Worm (Caenorhabditis elegans) whole organism, L4 larva: ENCODE data around the gene R10F2.5.

ENCODE experiments used
- D1046.2 ChIP-seq: fragments of 200-800 bp; sonication (Bioruptor generic); IDR thresholded peaks from 2 replicates; pipeline ENCODE4 v1.3.6; 2022; ENCODE audit warnings: missing genetic modification characterization, missing compliant biosample characterization
- F26F4.8 ChIP-seq: fragments of 200-800 bp; sonication (Bioruptor generic); conservative IDR thresholded peaks from 2 replicates; pipeline ENCODE4 v1.3.6; 2022; ENCODE audit warnings: missing genetic modification characterization, missing compliant biosample characterization
- F37D6.2 ChIP-seq: sonication (generic microtip); optimal IDR thresholded peaks from 2 replicates; lab custom pipeline; 2016; ENCODE audit warnings: mild to moderate bottlenecking, missing genetic modification characterization, missing compliant biosample characterization
- F49E8.2 ChIP-seq: sonication (generic microtip); optimal IDR thresholded peaks from 2 replicates; lab custom pipeline; 2016; ENCODE audit warnings: missing compliant biosample characterization, mild to moderate bottlenecking, missing genetic modification characterization, borderline replicate concordance
- R02D3.7 ChIP-seq: fragments of 150-350 bp; sonication (generic microtip); optimal IDR thresholded peaks from 3 replicates; lab custom pipeline; 2014; ENCODE audit warnings: missing biosample characterization, missing genetic modification characterization
- T20F7.1 ChIP-seq: fragments of 200-800 bp; sonication (Bioruptor generic); optimal IDR thresholded peaks from 2 replicates; lab custom pipeline; 2018; ENCODE audit warnings: mild to moderate bottlenecking, missing genetic modification characterization, missing compliant biosample characterization
- T26A8.4 ChIP-seq: fragments of 200-800 bp; sonication (Bioruptor generic); IDR thresholded peaks from 2 replicates; pipeline ENCODE4 v1.3.6; 2022; ENCODE audit warnings: missing genetic modification characterization, missing compliant biosample characterization
- ZK546.5 ChIP-seq, 2 experiments: sonication (generic microtip); optimal IDR thresholded peaks; 2 replicates each; lab custom pipeline; 2017; ENCODE audit warnings: missing biosample characterization in 2 of 2, missing genetic modification characterization in 2 of 2
- ceh-20 ChIP-seq: fragments of 200-800 bp; sonication (Bioruptor generic); IDR thresholded peaks from 2 replicates; pipeline ENCODE4 v1.3.6; 2022; ENCODE audit warnings: missing genetic modification reagents, missing genetic modification characterization, missing compliant biosample characterization
- ceh-32 ChIP-seq: sonication (generic microtip); optimal IDR thresholded peaks from 2 replicates; lab custom pipeline; 2016; ENCODE audit warnings: mild to moderate bottlenecking, missing genetic modification characterization, missing compliant biosample characterization; ENCODE audit not compliant: poor library complexity
- ctbp-1 ChIP-seq: fragments of 200-800 bp; sonication (Bioruptor generic); IDR thresholded peaks from 2 replicates; pipeline ENCODE4 v1.3.6; 2022; ENCODE audit warnings: missing genetic modification reagents, missing genetic modification characterization, missing compliant biosample characterization
- daf-12 ChIP-seq: fragments of 150-350 bp; optimal IDR thresholded peaks from 2 replicates; lab custom pipeline; 2014; ENCODE audit warnings: missing biosample characterization, missing genetic modification reagents, missing genetic modification characterization
- daf-8 ChIP-seq: fragments of 200-800 bp; sonication (Bioruptor generic); IDR thresholded peaks from 2 replicates; pipeline ENCODE4 v1.3.6; 2022; ENCODE audit warnings: missing genetic modification characterization, missing compliant biosample characterization
- dmd-6 ChIP-seq: fragments of 200-800 bp; sonication (Bioruptor generic); IDR thresholded peaks from 2 replicates; pipeline ENCODE4 v1.3.6; 2022; ENCODE audit warnings: missing genetic modification reagents, missing genetic modification characterization, missing compliant biosample characterization
- dmd-8 ChIP-seq: fragments of 200-800 bp; sonication (Bioruptor generic); IDR thresholded peaks from 2 replicates; pipeline ENCODE4 v1.3.6; 2022; ENCODE audit warnings: missing genetic modification characterization, missing compliant biosample characterization
- dve-1 ChIP-seq: sonication (generic microtip); optimal IDR thresholded peaks from 2 replicates; lab custom pipeline; 2017; ENCODE audit warnings: antibody characterized with exemption, mild to moderate bottlenecking, missing genetic modification characterization, missing compliant biosample characterization; ENCODE audit not compliant: insufficient read depth
- egl-27 ChIP-seq: sonication (generic microtip); optimal IDR thresholded peaks from 3 replicates; lab custom pipeline; 2017; ENCODE audit warnings: missing biosample characterization, missing genetic modification reagents, missing genetic modification characterization
- egl-43 ChIP-seq: fragments of 200-800 bp; sonication (Bioruptor generic); IDR thresholded peaks from 2 replicates; pipeline ENCODE4 v1.3.6; 2022; ENCODE audit warnings: missing genetic modification reagents, missing genetic modification characterization, missing compliant biosample characterization
- gei-8 ChIP-seq: fragments of 200-800 bp; sonication (Bioruptor generic); optimal IDR thresholded peaks from 2 replicates; lab custom pipeline; 2018; ENCODE audit warnings: mild to moderate bottlenecking, missing genetic modification characterization, missing compliant biosample characterization
- hif-1 ChIP-seq, 2 experiments: sonication (generic microtip); optimal IDR thresholded peaks; 2 replicates each; lab custom pipeline; 2016 to 2017; ENCODE audit warnings: missing compliant biosample characterization in 2 of 2, missing genetic modification characterization in 2 of 2, missing genetic modification reagents in 2 of 2, missing genotype in 2 of 2, mild to moderate bottlenecking in 1 of 2
- hmg-1.1 ChIP-seq: fragments of 200-800 bp; sonication (Bioruptor generic); IDR thresholded peaks from 2 replicates; pipeline ENCODE4 v1.3.6; 2022; ENCODE audit warnings: missing genetic modification reagents, missing genetic modification characterization, missing compliant biosample characterization
- jun-1 ChIP-seq: fragments of 150-350 bp; optimal IDR thresholded peaks from 2 replicates; lab custom pipeline; 2014; ENCODE audit warnings: missing biosample characterization, missing genetic modification reagents, missing genetic modification characterization
- lin-13 ChIP-seq: fragments of 150-350 bp; optimal IDR thresholded peaks from 2 replicates; lab custom pipeline; 2014; ENCODE audit warnings: missing biosample characterization, missing genetic modification reagents, missing genetic modification characterization
- lin-15B ChIP-seq: fragments of 150-350 bp; sonication (generic microtip); optimal IDR thresholded peaks from 3 replicates; lab custom pipeline; 2014; ENCODE audit warnings: missing biosample characterization, missing genetic modification characterization
- lin-29 ChIP-seq: fragments of 200-800 bp; sonication (Bioruptor generic); IDR thresholded peaks from 2 replicates; pipeline ENCODE4 v1.3.6; 2022; ENCODE audit warnings: missing genetic modification reagents, missing genetic modification characterization, missing compliant biosample characterization
- lin-38 ChIP-seq: fragments of 200-800 bp; sonication (Bioruptor generic); IDR thresholded peaks from 2 replicates; pipeline ENCODE4 v1.3.6; 2022; ENCODE audit warnings: missing genetic modification reagents, missing genetic modification characterization, missing compliant biosample characterization
- madf-5 ChIP-seq, 2 experiments: fragments of 200-800 bp; sonication (Bioruptor generic); IDR thresholded peaks; 2 replicates each; pipeline ENCODE4 v1.3.6; 2022; ENCODE audit warnings: missing compliant biosample characterization in 2 of 2, missing genetic modification characterization in 2 of 2
- madf-9 ChIP-seq: fragments of 200-800 bp; sonication (Bioruptor generic); conservative IDR thresholded peaks from 2 replicates; pipeline ENCODE4 v1.3.6; 2022; ENCODE audit warnings: missing genetic modification reagents, missing genetic modification characterization, missing compliant biosample characterization
- mdl-1 ChIP-seq, 2 experiments: fragments of 150-350 bp in 1 of 2; sonication (generic microtip) in 1 of 2; optimal IDR thresholded peaks; 2 replicates each; lab custom pipeline; 2014 to 2017; ENCODE audit warnings: missing biosample characterization in 2 of 2, missing genetic modification characterization in 2 of 2
- mdt-29 ChIP-seq: fragments of 200-800 bp; sonication (Bioruptor generic); IDR thresholded peaks from 2 replicates; pipeline ENCODE4 v1.3.6; 2022; ENCODE audit warnings: missing genetic modification reagents, missing genetic modification characterization, missing compliant biosample characterization
- mxl-3 ChIP-seq: fragments of 200-800 bp; sonication (Bioruptor generic); optimal IDR thresholded peaks from 2 replicates; lab custom pipeline; 2018; ENCODE audit warnings: mild to moderate bottlenecking, missing genetic modification characterization, missing compliant biosample characterization
- nhr-102 ChIP-seq: sonication (generic microtip); optimal IDR thresholded peaks from 2 replicates; lab custom pipeline; 2016; ENCODE audit warnings: mild to moderate bottlenecking, missing genetic modification characterization, moderate library complexity, missing compliant biosample characterization
- nhr-11 ChIP-seq: fragments of 150-350 bp; optimal IDR thresholded peaks from 2 replicates; lab custom pipeline; 2014; ENCODE audit warnings: missing biosample characterization, missing genetic modification characterization
- nhr-111 ChIP-seq: fragments of 200-800 bp; sonication (Bioruptor generic); optimal IDR thresholded peaks from 2 replicates; lab custom pipeline; 2018; ENCODE audit warnings: mild to moderate bottlenecking, missing genetic modification characterization, missing compliant biosample characterization
- nhr-237 ChIP-seq: sonication (generic microtip); optimal IDR thresholded peaks from 2 replicates; lab custom pipeline; 2017; ENCODE audit warnings: missing biosample characterization, missing genetic modification characterization
- nhr-25 ChIP-seq: sonication (generic microtip); optimal IDR thresholded peaks from 2 replicates; lab custom pipeline; 2017; ENCODE audit warnings: missing genetic modification characterization, mild to moderate bottlenecking, missing compliant biosample characterization, antibody characterized with exemption, moderate library complexity, borderline replicate concordance; ENCODE audit not compliant: insufficient read depth
- nhr-42 ChIP-seq: fragments of 200-800 bp; sonication (Bioruptor generic); IDR thresholded peaks from 2 replicates; pipeline ENCODE4 v1.3.6; 2022; ENCODE audit warnings: missing genetic modification characterization, missing compliant biosample characterization
- nhr-6 ChIP-seq: fragments of 150-350 bp; optimal IDR thresholded peaks from 2 replicates; lab custom pipeline; 2014; ENCODE audit warnings: missing biosample characterization, missing genetic modification characterization
- pha-4 ChIP-seq, 2 experiments: fragments of 150-350 bp in 1 of 2; fragments of 200-800 bp in 1 of 2; sonication (Bioruptor generic) in 1 of 2; IDR thresholded peaks in 1 of 2; optimal IDR thresholded peaks in 1 of 2; 2 replicates each; pipeline versions ENCODE4 v1.3.6 to Lab custom; 2014 to 2022; ENCODE audit warnings: missing genetic modification characterization in 2 of 2, missing genetic modification reagents in 2 of 2, missing biosample characterization in 1 of 2, missing compliant biosample characterization in 1 of 2
- saeg-2 ChIP-seq: fragments of 200-800 bp; sonication (Bioruptor generic); IDR thresholded peaks from 2 replicates; pipeline ENCODE4 v1.3.6; 2022; ENCODE audit warnings: missing genetic modification reagents, missing genetic modification characterization, missing compliant biosample characterization
- sdz-12 ChIP-seq: fragments of 200-800 bp; sonication (Bioruptor generic); optimal IDR thresholded peaks from 2 replicates; lab custom pipeline; 2018; ENCODE audit warnings: mild to moderate bottlenecking, missing genetic modification characterization, missing compliant biosample characterization
- set-16 ChIP-seq: fragments of 200-800 bp; sonication (Bioruptor generic); IDR thresholded peaks from 2 replicates; pipeline ENCODE4 v1.3.6; 2022; ENCODE audit warnings: missing genetic modification reagents, missing genetic modification characterization, missing compliant biosample characterization
- skn-1 ChIP-seq: fragments of 150-350 bp; optimal IDR thresholded peaks from 2 replicates; lab custom pipeline; 2014; ENCODE audit warnings: missing biosample characterization, missing genetic modification characterization
- snpc-4 ChIP-seq: fragments of 150-350 bp; optimal IDR thresholded peaks from 2 replicates; lab custom pipeline; 2014; ENCODE audit warnings: missing biosample characterization, missing genetic modification characterization
- zag-1 ChIP-seq: fragments of 150-350 bp; optimal IDR thresholded peaks from 2 replicates; lab custom pipeline; 2014; ENCODE audit warnings: missing biosample characterization, missing genetic modification characterization
- zfp-2 ChIP-seq: sonication (generic microtip); optimal IDR thresholded peaks from 2 replicates; lab custom pipeline; 2016; ENCODE audit warnings: mild to moderate bottlenecking, missing genetic modification characterization, missing compliant biosample characterization
- zip-2 ChIP-seq: fragments of 150-350 bp; optimal IDR thresholded peaks from 2 replicates; lab custom pipeline; 2014; ENCODE audit warnings: missing biosample characterization, missing genetic modification characterization
- ztf-7 ChIP-seq: fragments of 150-350 bp; optimal IDR thresholded peaks from 2 replicates; lab custom pipeline; 2014; ENCODE audit warnings: missing biosample characterization, missing genetic modification characterization

R10F2.5 gene

DNA sequence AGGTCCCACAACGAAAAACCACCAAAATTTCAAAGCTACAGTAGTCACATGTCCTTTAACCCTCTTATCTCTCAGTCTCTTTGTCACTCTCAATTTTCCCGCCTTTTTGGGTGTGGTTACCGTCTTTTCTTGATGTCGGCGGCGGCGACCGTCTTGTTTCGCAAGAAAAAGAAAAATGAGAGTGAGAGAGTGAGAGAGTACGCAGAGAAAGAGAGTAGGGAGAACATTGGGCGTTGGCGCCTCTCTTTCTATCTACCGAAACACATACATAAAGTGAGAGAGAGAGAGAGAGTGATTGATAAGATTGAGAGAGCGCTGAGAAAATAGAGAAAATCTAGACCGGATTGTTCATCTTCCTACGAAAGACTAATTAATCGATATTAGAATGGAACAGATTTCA, 48.6 kb downstream of the R10F2.5 start (continued):
- TF ChIP-seq nhr-11 (tag; lab: Kevin White, UChicago), result peak; percentile 41
- no peak for TF ChIP-seq daf-12 (tag; lab: Kevin White, UChicago)
- TF ChIP-seq nhr-102 (tag; lab: Kevin White, UChicago), result peak; percentile 50
- TF ChIP-seq lin-38 (GFP tag; lab: Robert Waterston, UW), result peak; percentile 52
- TF ChIP-seq F37D6.2, result no peak
- TF ChIP-seq ceh-20 (GFP tag; lab: Robert Waterston, UW), result peak; percentile 60; the same call in 1 of the 2 replicates
- TF ChIP-seq mdl-1 (tag; optimal IDR thresholded peaks at IDR 0.05; lab: Kevin White, UChicago), result peak; percentile 2 to 89
- peak; percentile 46; the same call in 1 of the 2 replicates for TF ChIP-seq T26A8.4 (GFP tag; lab: Robert Waterston, UW)
- peak; percentile 9 for TF ChIP-seq gei-8 (GFP tag; lab: Kevin White, UChicago)
- no peak for TF ChIP-seq ctbp-1 (GFP tag; lab: Robert Waterston, UW)
- TF ChIP-seq skn-1, result no peak
- TF ChIP-seq hif-1 (tag; optimal IDR thresholded peaks at IDR 0.05; lab: Kevin White, UChicago), result no peak
- TF ChIP-seq egl-43 (GFP tag; lab: Robert Waterston, UW), result no peak
- no peak for TF ChIP-seq sdz-12 (GFP tag; lab: Kevin White, UChicago)
- no peak for TF ChIP-seq mdt-29
- peak; percentile 91 for TF ChIP-seq dmd-6 (GFP tag; lab: Robert Waterston, UW)
- TF ChIP-seq ztf-7 (tag; lab: Kevin White, UChicago), result no peak
- TF ChIP-seq ZK546.5 (tag; optimal IDR thresholded peaks at IDR 0.05; lab: Kevin White, UChicago), result no peak
- TF ChIP-seq mxl-3, result peak; percentile 88
- TF ChIP-seq nhr-237 (tag; lab: Kevin White, UChicago), result no peak
- TF ChIP-seq nhr-25, result peak; percentile 77
- TF ChIP-seq madf-9 (GFP tag; lab: Robert Waterston, UW), result no peak
- no peak for TF ChIP-seq snpc-4
- no peak for TF ChIP-seq nhr-6 (tag; lab: Kevin White, UChicago)
- TF ChIP-seq pha-4 (GFP tag; IDR thresholded peaks at IDR 0.05; lab: Robert Waterston, UW), result no peak
- no peak for TF ChIP-seq pha-4 (tag; optimal IDR thresholded peaks at IDR 0.05; lab: Kevin White, UChicago)
- TF ChIP-seq T20F7.1 (GFP tag; lab: Kevin White, UChicago), result peak; percentile 69
- peak; percentile 67 for TF ChIP-seq lin-13
- TF ChIP-seq hmg-1.1 (GFP tag; lab: Robert Waterston, UW), result peak; percentile 44
- TF ChIP-seq D1046.2 (GFP tag; lab: Robert Waterston, UW), result no peak
- TF ChIP-seq dve-1, result peak; percentile 94
- TF ChIP-seq ceh-32 (tag; lab: Kevin White, UChicago), result no peak
- TF ChIP-seq, all 104 proteins: peak for 37

DNA sequence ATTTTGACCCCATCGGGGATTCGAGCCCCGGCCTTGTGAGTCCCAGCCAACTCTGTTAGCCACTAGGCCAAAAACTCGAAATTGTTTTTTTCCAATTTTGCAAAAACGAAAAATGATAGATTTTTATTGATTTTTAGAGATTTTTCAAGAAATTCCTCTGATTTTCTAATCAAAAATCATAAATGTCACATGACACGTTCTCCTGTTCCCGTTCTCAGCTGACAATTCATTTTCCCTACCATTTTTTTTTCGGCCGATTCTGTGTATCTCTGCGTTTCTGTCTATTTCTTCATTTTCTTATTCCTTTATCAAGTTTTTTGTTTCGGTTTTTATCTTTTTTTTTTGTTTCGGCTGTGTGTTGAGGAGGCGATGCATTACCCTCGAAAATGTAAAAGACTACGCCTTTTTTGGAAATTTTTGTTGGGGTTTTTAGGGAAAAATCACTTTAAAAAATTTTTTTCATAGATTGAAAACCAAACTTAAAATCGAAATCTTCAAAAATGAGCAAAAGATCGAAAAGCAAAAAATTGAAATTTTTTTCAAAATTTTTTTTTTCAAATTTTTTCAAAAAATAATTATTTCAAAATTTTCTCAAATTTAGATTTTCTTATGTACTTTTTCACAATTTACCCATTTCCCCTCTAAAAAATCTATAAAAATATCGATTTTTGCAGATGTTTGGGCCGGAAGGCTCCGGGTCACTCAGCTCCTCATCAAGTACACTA, 50.3 kb downstream of the R10F2.5 start, which contains the start of gene klf-1:
Gene klf-1, plus strand, starts transcription at position 675 of the 725 bp plus-strand sequence.
- TF ChIP-seq sdz-12 (GFP tag; lab: Kevin White, UChicago) (no peak), skn-1 (no peak), zip-2 (no peak), lin-29 (GFP tag; lab: Robert Waterston, UW) (no peak), saeg-2 (no peak), madf-5 (GFP tag; IDR thresholded peaks at IDR 0.05; lab: Robert Waterston, UW) (no peak), lin-15B (tag; lab: Kevin White, UChicago) (no peak), set-16 (no peak), ZK546.5 (tag; optimal IDR thresholded peaks at IDR 0.05; lab: Kevin White, UChicago) (no peak), jun-1 (tag; lab: Kevin White, UChicago) (no peak), nhr-25 (no peak), dmd-6 (GFP tag; lab: Robert Waterston, UW) (peak; percentile 86), F49E8.2 (no peak), dmd-8 (GFP tag; lab: Robert Waterston, UW) (no peak), R02D3.7 (tag; lab: Kevin White, UChicago) (no peak), nhr-42 (GFP tag; lab: Robert Waterston, UW) (no peak), zag-1 (no peak), F37D6.2 (no peak), daf-8 (GFP tag; lab: Robert Waterston, UW) (no peak), hmg-1.1 (GFP tag; lab: Robert Waterston, UW) (no peak), nhr-111 (GFP tag; lab: Kevin White, UChicago) (no peak), egl-27 (tag; lab: Kevin White, UChicago) (no peak), zfp-2 (tag; lab: Kevin White, UChicago) (no peak), F26F4.8 (GFP tag; lab: Robert Waterston, UW) (no peak)
